Fruit fly (Drosophila melanogaster): ENCODE measurements around the gene CG4198.
A peak's percentile ranks its signal among the peaks of the same experiment; 100 is the strongest.

The CG4198 gene

dm6 chrX:5329266-5329898 lies 16.3 kb downstream of the CG4198 start, which contains the start of the genes CG3309 and XRCC1 (continued):
- peak; percentile 54; the same call in 1 of the 3 replicates for TF ChIP-seq H15 (GFP tag; IDR thresholded peaks at IDR 0.05)
- TF ChIP-seq CG14860 (GFP tag; IDR thresholded peaks at IDR 0.05; ENCODE audit: partially characterized antibody) = peak; percentile 86
- TF ChIP-seq stc (GFP tag; IDR thresholded peaks at IDR 0.05) = peak; percentile 48; the same call in 1 of the 2 replicates
- TF ChIP-seq CG13775 (GFP tag; optimal IDR thresholded peaks at IDR 0.05) = peak; percentile 74
- TF ChIP-seq yki (optimal IDR thresholded peaks at IDR 0.05) = no peak
- peak; percentile 46 for TF ChIP-seq CG33557 (GFP tag; optimal IDR thresholded peaks at IDR 0.05)
- TF ChIP-seq NfI (GFP tag; optimal IDR thresholded peaks at IDR 0.05) = peak; percentile 25
- TF ChIP-seq CG30020 (tag; optimal IDR thresholded peaks at IDR 0.05) = peak; percentile 14
- peak; percentile 8 for TF ChIP-seq psq (GFP tag; optimal IDR thresholded peaks at IDR 0.05)
- no peak for TF ChIP-seq crp (GFP tag; optimal IDR thresholded peaks at IDR 0.05)
- TF ChIP-seq chn (GFP tag; optimal IDR thresholded peaks at IDR 0.05) = peak; percentile 19
- TF ChIP-seq Mad (GFP tag; optimal IDR thresholded peaks at IDR 0.05) = peak; percentile 34
- TF ChIP-seq CG17359 (tag; optimal IDR thresholded peaks at IDR 0.05) = peak; percentile 42
- peak; percentile 50; the same call in 1 of the 2 replicates for TF ChIP-seq Atf6 (GFP tag; IDR thresholded peaks at IDR 0.05)
- TF ChIP-seq phol (tag; optimal IDR thresholded peaks at IDR 0.05) = peak; percentile 61
- peak; percentile 28 for TF ChIP-seq CG4424 (GFP tag; optimal IDR thresholded peaks at IDR 0.05)
- TF ChIP-seq CG6689 (GFP tag; IDR thresholded peaks at IDR 0.05) = peak; percentile 68
- TF ChIP-seq CG15073 (GFP tag; optimal IDR thresholded peaks at IDR 0.05) = no peak
- TF ChIP-seq CG12391 (tag; optimal IDR thresholded peaks at IDR 0.05) = peak; percentile 73
- TF ChIP-seq Hsf (GFP tag; optimal IDR thresholded peaks at IDR 0.05) = peak; percentile 47
- TF ChIP-seq eyg (GFP tag; optimal IDR thresholded peaks at IDR 0.05) = no peak
- TF ChIP-seq CG8924 (tag; optimal IDR thresholded peaks at IDR 0.05) = peak; percentile 69
- peak; percentile 51 for TF ChIP-seq CG8765 (GFP tag; IDR thresholded peaks at IDR 0.05)
- peak; percentile 51 for TF ChIP-seq Ssrp (tag; optimal IDR thresholded peaks at IDR 0.05)
- peak; percentile 80 for TF ChIP-seq Bgb (GFP tag; IDR thresholded peaks at IDR 0.05; ENCODE audit: partially characterized antibody)
- peak; percentile 20 for TF ChIP-seq Six4 (GFP tag; optimal IDR thresholded peaks at IDR 0.05)
- peak; percentile 71 for TF ChIP-seq CG2712 (tag; optimal IDR thresholded peaks at IDR 0.05)
- peak in 1 of 3 experiments; percentile 46 for TF ChIP-seq lola (GFP tag; optimal IDR thresholded peaks at IDR 0.05)
- TF ChIP-seq CG32767 (GFP tag; IDR thresholded peaks at IDR 0.05) = no peak; the same call in 1 of the 2 replicates
- peak; percentile 47 for TF ChIP-seq sug (tag; optimal IDR thresholded peaks at IDR 0.05)
- peak; percentile 31 for TF ChIP-seq az2 (GFP tag; optimal IDR thresholded peaks at IDR 0.05)
- TF ChIP-seq CG14965 (GFP tag; optimal IDR thresholded peaks at IDR 0.05; ENCODE audit: borderline replicate concordance) = no peak
- no peak for TF ChIP-seq ro (GFP tag; IDR thresholded peaks at IDR 0.05)
- TF ChIP-seq CG2120 (GFP tag; optimal IDR thresholded peaks at IDR 0.05) = peak; percentile 47
- TF ChIP-seq lilli (GFP tag; optimal IDR thresholded peaks at IDR 0.05) = peak; percentile 54
- TF ChIP-seq Aef1 (GFP tag; IDR thresholded peaks at IDR 0.05) = peak; percentile 66; the same call in 2 of the 3 replicates
- peak; percentile 65 for TF ChIP-seq CG14710 (tag; optimal IDR thresholded peaks at IDR 0.05)
- TF ChIP-seq CG32772 (GFP tag; IDR thresholded peaks at IDR 0.05) = 0 out of 2 replicates have a peak, but pooled peaks have one; percentile 28
- TF ChIP-seq CG1233 (GFP tag; optimal IDR thresholded peaks at IDR 0.05) = peak; percentile 2
- TF ChIP-seq B-H2 (GFP tag; optimal IDR thresholded peaks at IDR 0.05) = no peak
- TF ChIP-seq CG17385 (GFP tag; optimal IDR thresholded peaks at IDR 0.05) = peak; percentile 26
- TF ChIP-seq CG10147 (GFP tag; optimal IDR thresholded peaks at IDR 0.05) = peak; percentile 14
- TF ChIP-seq CG30431 (GFP tag; optimal IDR thresholded peaks at IDR 0.05) = peak; percentile 1
- no peak for TF ChIP-seq Jarid2 (GFP tag; optimal IDR thresholded peaks at IDR 0.05)
- TF ChIP-seq caup (GFP tag; optimal IDR thresholded peaks at IDR 0.05; ENCODE audit: severe bottlenecking) = peak; percentile 28
- TF ChIP-seq Nf-YC (tag; optimal IDR thresholded peaks at IDR 0.05) = peak; percentile 50
- TF ChIP-seq C15 (GFP tag; IDR thresholded peaks at IDR 0.05) = peak; percentile 28; the same call in 1 of the 3 replicates
- TF ChIP-seq stwl (tag; optimal IDR thresholded peaks at IDR 0.05) = peak; percentile 21
- TF ChIP-seq CG16815 (GFP tag; optimal IDR thresholded peaks at IDR 0.05) = peak; percentile 23
